Fruit fly (Drosophila melanogaster): ENCODE results near the gene shps.

Gene shps

DNA sequence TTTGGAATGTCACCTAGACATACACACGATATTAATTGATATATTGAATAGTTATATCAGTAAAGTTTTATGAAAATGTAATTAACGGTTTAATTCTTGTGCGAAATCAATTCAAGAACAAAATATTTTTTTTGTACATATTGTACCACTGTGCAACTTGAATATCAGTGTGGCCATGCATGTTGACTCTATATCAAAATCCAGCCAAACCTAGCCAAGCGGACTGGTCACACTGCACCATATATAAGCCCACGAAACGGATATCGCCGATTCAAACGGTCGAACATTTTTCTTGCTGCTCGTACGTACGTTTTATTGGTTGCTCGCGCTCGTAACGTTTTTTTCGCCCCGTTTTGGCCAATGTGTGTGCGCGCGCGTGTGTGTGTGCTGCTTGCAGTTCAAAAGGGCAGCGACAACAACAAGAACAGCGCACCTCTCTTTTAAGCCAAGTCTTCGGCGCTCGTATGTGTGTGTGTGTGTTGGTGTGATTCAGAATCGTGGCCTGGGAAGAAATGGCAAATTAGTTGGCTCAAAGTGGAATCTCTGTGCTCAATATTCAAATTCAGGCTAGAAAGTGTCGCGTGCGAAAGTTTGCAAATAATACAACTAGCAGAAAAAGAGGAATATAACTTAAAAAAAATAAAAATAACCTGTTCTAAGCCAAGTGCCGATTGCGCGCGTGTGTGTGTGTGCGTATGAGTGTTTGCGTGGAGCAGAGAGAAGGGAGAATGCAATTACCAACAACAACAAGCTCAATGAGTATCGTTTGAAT, 15.6 kb downstream of the shps start, which contains the start of gene crb (continued):
- TF ChIP-seq gro (GFP tag; optimal IDR thresholded peaks at IDR 0.05) (peak; percentile 41), otp (GFP tag; IDR thresholded peaks at IDR 0.05) (peak; percentile 33; the same call in 1 of the 3 replicates), Side (GFP tag; optimal IDR thresholded peaks at IDR 0.05) (peak; percentile 16), bsh (GFP tag; optimal IDR thresholded peaks at IDR 0.05) (peak in 1 of 2 experiments; percentile 32), croc (GFP tag; conservative IDR thresholded peaks at IDR 0.05) (no peak), Atf6 (GFP tag; IDR thresholded peaks at IDR 0.05) (peak; percentile 38; the same call in 1 of the 2 replicates), Hmx (GFP tag; optimal IDR thresholded peaks at IDR 0.05) (no peak), CG13624 (GFP tag; optimal IDR thresholded peaks at IDR 0.05) (peak; percentile 62), vvl (GFP tag; IDR thresholded peaks at IDR 0.05) (peak; percentile 69), CG12391 (tag; optimal IDR thresholded peaks at IDR 0.05) (peak; percentile 61), CG7786 (GFP tag; optimal IDR thresholded peaks at IDR 0.05) (no peak), scrt (GFP tag; optimal IDR thresholded peaks at IDR 0.05) (peak; percentile 23), Chrac-16 (GFP tag; optimal IDR thresholded peaks at IDR 0.05) (peak; percentile 41), amos (GFP tag; IDR thresholded peaks at IDR 0.05; ENCODE audit: partially characterized antibody) (peak; percentile 63), HmgZ (tag; optimal IDR thresholded peaks at IDR 0.05) (peak; percentile 83), ftz-f1 (GFP tag; optimal IDR thresholded peaks at IDR 0.05) (peak; percentile 45), CG31365 (tag; optimal IDR thresholded peaks at IDR 0.05) (peak; percentile 11), gem (tag; optimal IDR thresholded peaks at IDR 0.05) (peak; percentile 63), peb (GFP tag; IDR thresholded peaks at IDR 0.05) (no peak), ranshi (GFP tag; IDR thresholded peaks at IDR 0.05) (peak; percentile 59; the same call in 1 of the 2 replicates), Dll (GFP tag; IDR thresholded peaks at IDR 0.05; ENCODE audit: partially characterized antibody) (peak; percentile 44; the same call in 1 of the 4 replicates), Sox102F (GFP tag; optimal IDR thresholded peaks at IDR 0.05) (peak; percentile 1), CG13424 (tag; optimal IDR thresholded peaks at IDR 0.05) (peak; percentile 35), wek (GFP tag; optimal IDR thresholded peaks at IDR 0.05) (peak; percentile 59), CG10979 (tag; optimal IDR thresholded peaks at IDR 0.05) (peak; percentile 25), bigmax (GFP tag; optimal IDR thresholded peaks at IDR 0.05) (peak; percentile 5), pita (GFP tag; optimal IDR thresholded peaks at IDR 0.05) (no peak), gfzf (GFP tag; optimal IDR thresholded peaks at IDR 0.05) (peak; percentile 93), stwl (tag; optimal IDR thresholded peaks at IDR 0.05) (peak; percentile 74), CG4424 (GFP tag; optimal IDR thresholded peaks at IDR 0.05) (peak; percentile 48), ash1 (GFP tag; optimal IDR thresholded peaks at IDR 0.05) (peak; percentile 27), fu2 (GFP tag; optimal IDR thresholded peaks at IDR 0.05) (peak; percentile 8), Scr (GFP tag; IDR thresholded peaks at IDR 0.05; ENCODE audit: partially characterized antibody) (peak; percentile 49), CG10654 (GFP tag; optimal IDR thresholded peaks at IDR 0.05) (peak; percentile 0), CG8388 (GFP tag; optimal IDR thresholded peaks at IDR 0.05) (peak; percentile 14), CG34376 (GFP tag; optimal IDR thresholded peaks at IDR 0.05) (peak; percentile 61), Fer3 (tag; optimal IDR thresholded peaks at IDR 0.05) (peak; percentile 54), CG14050 (GFP tag; IDR thresholded peaks at IDR 0.05) (0 out of 3 replicates have a peak, but pooled peaks have one; percentile 24), PHDP (tag; optimal IDR thresholded peaks at IDR 0.05) (peak; percentile 31), dysf (GFP tag; IDR thresholded peaks at IDR 0.05) (peak; percentile 48; the same call in 2 of the 3 replicates), en (GFP tag; optimal IDR thresholded peaks at IDR 0.05) (no peak), Rx (GFP tag; IDR thresholded peaks at IDR 0.05) (no peak), MESR4 (GFP tag; optimal IDR thresholded peaks at IDR 0.05) (peak; percentile 59), p53 (GFP tag; optimal IDR thresholded peaks at IDR 0.05) (peak; percentile 22), CG17328 (GFP tag; IDR thresholded peaks at IDR 0.05) (0 out of 2 replicates have a peak, but pooled peaks have one; percentile 42), da (GFP tag; optimal IDR thresholded peaks at IDR 0.05) (no peak), az2 (GFP tag; optimal IDR thresholded peaks at IDR 0.05) (peak; percentile 37), mirr (GFP tag; optimal IDR thresholded peaks at IDR 0.05) (peak; percentile 60)

Measured in whole organism, embryonic.